Worm (Caenorhabditis elegans) whole organism, L1 larva: ENCODE measurements around the gene C53A5.13.

ENCODE experiments used
- C16A3.4 ChIP-seq: fragments of 150-350 bp; optimal IDR thresholded peaks from 2 replicates; lab custom pipeline; 2014; ENCODE audit warnings: missing biosample characterization, missing genetic modification characterization
- Y116A8C.19 ChIP-seq: sonication (generic microtip); optimal IDR thresholded peaks from 2 replicates; lab custom pipeline; 2016; ENCODE audit warnings: missing compliant biosample characterization, missing genetic modification characterization, borderline replicate concordance
- ama-1 ChIP-seq: fragments of 150-350 bp; optimal IDR thresholded peaks from 2 replicates; lab custom pipeline; 2014
- ceh-8 ChIP-seq: fragments of 200-800 bp; sonication (Bioruptor generic); optimal IDR thresholded peaks from 2 replicates; lab custom pipeline; 2018; ENCODE audit warnings: mild to moderate bottlenecking, missing genetic modification characterization, moderate library complexity, missing compliant biosample characterization
- ceh-82 ChIP-seq, 3 experiments: fragments of 150-350 bp in 1 of 3; sonication (generic microtip) in 2 of 3; optimal IDR thresholded peaks; 2 replicates each; lab custom pipeline; 2014 to 2017; ENCODE audit warnings: missing biosample characterization in 3 of 3, missing genetic modification characterization in 3 of 3
- ceh-88 ChIP-seq: fragments of 200-800 bp; sonication (Bioruptor generic); IDR thresholded peaks from 2 replicates; pipeline ENCODE4 v1.3.6; 2022; ENCODE audit warnings: missing genetic modification characterization, missing compliant biosample characterization
- ces-1 ChIP-seq: fragments of 150-350 bp; optimal IDR thresholded peaks from 2 replicates; lab custom pipeline; 2014; ENCODE audit warnings: missing biosample characterization, missing genetic modification reagents, missing genetic modification characterization
- dpl-1 ChIP-seq, 3 experiments: fragments of 150-350 bp in 2 of 3; sonication (generic microtip) in 1 of 3; optimal IDR thresholded peaks; 2 replicates each; lab custom pipeline; 2014 to 2017; ENCODE audit warnings: missing biosample characterization in 3 of 3, missing genetic modification characterization in 3 of 3, missing genetic modification reagents in 3 of 3
- dsc-1 ChIP-seq: sonication (generic microtip); optimal IDR thresholded peaks from 2 replicates; lab custom pipeline; 2016; ENCODE audit warnings: mild to moderate bottlenecking, missing genetic modification characterization, missing compliant biosample characterization
- efl-1 ChIP-seq, 4 experiments: fragments of 150-350 bp; optimal IDR thresholded peaks in 3 of 4; peaks in 1 of 4; 1 replicate in 1 of 4; 2 replicates in 3 of 4; lab custom pipeline; 2014; ENCODE audit warnings: missing biosample characterization in 2 of 4, missing genetic modification characterization in 2 of 4, missing genetic modification reagents in 2 of 4
- efl-3 ChIP-seq: fragments of 200-800 bp; sonication (Bioruptor generic); optimal IDR thresholded peaks from 2 replicates; lab custom pipeline; 2018; ENCODE audit warnings: mild to moderate bottlenecking, missing genetic modification characterization, missing compliant biosample characterization
- egl-13 ChIP-seq: sonication (generic microtip); optimal IDR thresholded peaks from 2 replicates; lab custom pipeline; 2016; ENCODE audit warnings: missing genotype, missing genetic modification reagents, missing genetic modification characterization, missing compliant biosample characterization
- egl-27 ChIP-seq, 2 experiments: fragments of 150-350 bp in 1 of 2; sonication (generic microtip); optimal IDR thresholded peaks; 3 replicates each; lab custom pipeline; 2017 to 2018; ENCODE audit warnings: missing biosample characterization in 2 of 2, missing genetic modification characterization in 2 of 2, missing genetic modification reagents in 2 of 2
- elt-3 ChIP-seq, 6 experiments: fragments of 150-350 bp in 1 of 6; sonication (generic microtip); optimal IDR thresholded peaks; 2 replicates each; lab custom pipeline; 2017 to 2018; ENCODE audit warnings: missing biosample characterization in 6 of 6, missing genetic modification characterization in 6 of 6, inconsistent platforms in 1 of 6
- fkh-4 ChIP-seq: sonication (generic microtip); optimal IDR thresholded peaks from 2 replicates; lab custom pipeline; 2016; ENCODE audit warnings: missing compliant biosample characterization, missing genetic modification characterization, borderline replicate concordance
- fkh-8 ChIP-seq: sonication (generic microtip); optimal IDR thresholded peaks from 2 replicates; lab custom pipeline; 2016; ENCODE audit warnings: mild to moderate bottlenecking, missing genetic modification characterization, missing compliant biosample characterization
- hlh-4 ChIP-seq: sonication (generic microtip); optimal IDR thresholded peaks from 2 replicates; lab custom pipeline; 2016; ENCODE audit warnings: mild to moderate bottlenecking, missing genetic modification characterization, missing compliant biosample characterization
- jun-1 ChIP-seq: fragments of 150-350 bp; optimal IDR thresholded peaks from 2 replicates; lab custom pipeline; 2014; ENCODE audit warnings: missing biosample characterization, missing genetic modification reagents, missing genetic modification characterization
- lin-15B ChIP-seq: fragments of 150-350 bp; sonication (generic microtip); optimal IDR thresholded peaks from 3 replicates; lab custom pipeline; 2014; ENCODE audit warnings: missing biosample characterization, missing genetic modification characterization
- lin-35 ChIP-seq, 2 experiments: fragments of 150-350 bp; optimal IDR thresholded peaks; 2 replicates each; lab custom pipeline; 2014; ENCODE audit warnings: missing biosample characterization in 2 of 2, missing genetic modification characterization in 2 of 2, missing genetic modification reagents in 2 of 2
- lin-39 ChIP-seq: fragments of 150-350 bp; optimal IDR thresholded peaks from 2 replicates; lab custom pipeline; 2014; ENCODE audit warnings: missing biosample characterization, missing genetic modification reagents, missing genetic modification characterization
- lsy-2 ChIP-seq, 2 experiments: fragments of 150-350 bp; optimal IDR thresholded peaks; 2 replicates each; lab custom pipeline; 2014; ENCODE audit warnings: missing biosample characterization in 2 of 2, missing genetic modification characterization in 2 of 2
- mep-1 ChIP-seq: fragments of 150-350 bp; optimal IDR thresholded peaks from 2 replicates; lab custom pipeline; 2014; ENCODE audit warnings: missing biosample characterization, missing genetic modification characterization
- nhr-11 ChIP-seq: fragments of 150-350 bp; optimal IDR thresholded peaks from 2 replicates; lab custom pipeline; 2014; ENCODE audit warnings: missing biosample characterization, missing genetic modification characterization
- nhr-20 ChIP-seq: sonication (generic microtip); optimal IDR thresholded peaks from 2 replicates; lab custom pipeline; 2016; ENCODE audit warnings: mild to moderate bottlenecking, missing genetic modification characterization, missing compliant biosample characterization
- nhr-28 ChIP-seq: fragments of 150-350 bp; optimal IDR thresholded peaks from 2 replicates; lab custom pipeline; 2014; ENCODE audit warnings: missing biosample characterization, missing genetic modification characterization
- nhr-47 ChIP-seq: sonication (generic microtip); optimal IDR thresholded peaks from 2 replicates; lab custom pipeline; 2016; ENCODE audit warnings: mild to moderate bottlenecking, missing genetic modification characterization, moderate library complexity, missing compliant biosample characterization
- nhr-71 ChIP-seq: sonication (generic microtip); optimal IDR thresholded peaks from 2 replicates; lab custom pipeline; 2016; ENCODE audit warnings: mild to moderate bottlenecking, missing genetic modification characterization, moderate library complexity, missing compliant biosample characterization
- nhr-85 ChIP-seq: sonication (generic microtip); peaks from one replicate; lab custom pipeline; 2016; ENCODE audit warnings: missing genetic modification characterization, inconsistent platforms, missing compliant biosample characterization
- nhr-90 ChIP-seq: sonication (generic microtip); optimal IDR thresholded peaks from 2 replicates; lab custom pipeline; 2016; ENCODE audit warnings: mild to moderate bottlenecking, missing genetic modification characterization, missing compliant biosample characterization; ENCODE audit not compliant: poor library complexity
- pag-3 ChIP-seq: sonication (generic microtip); optimal IDR thresholded peaks from 2 replicates; lab custom pipeline; 2017; ENCODE audit warnings: missing genetic modification characterization, mild to moderate bottlenecking, missing compliant biosample characterization, antibody characterized with exemption, borderline replicate concordance; ENCODE audit not compliant: insufficient read depth
- pax-3 ChIP-seq: fragments of 200-800 bp; sonication (Bioruptor generic); optimal IDR thresholded peaks from 2 replicates; lab custom pipeline; 2018; ENCODE audit warnings: mild to moderate bottlenecking, missing genetic modification characterization, moderate library complexity, missing compliant biosample characterization
- pqm-1 ChIP-seq: sonication (generic microtip); optimal IDR thresholded peaks from 3 replicates; lab custom pipeline; 2017; ENCODE audit warnings: missing biosample characterization, missing genetic modification characterization
- rnt-1 ChIP-seq: sonication (generic microtip); optimal IDR thresholded peaks from 2 replicates; lab custom pipeline; 2016; ENCODE audit warnings: mild to moderate bottlenecking, missing genetic modification characterization, moderate library complexity, missing compliant biosample characterization
- snpc-4 ChIP-seq: fragments of 150-350 bp; optimal IDR thresholded peaks from 2 replicates; lab custom pipeline; 2014; ENCODE audit warnings: missing biosample characterization, missing genetic modification characterization
- snu-23 ChIP-seq: sonication (generic microtip); optimal IDR thresholded peaks from 2 replicates; lab custom pipeline; 2016; ENCODE audit warnings: missing genetic modification characterization, missing compliant biosample characterization
- sup-37 ChIP-seq: fragments of 200-800 bp; sonication (Bioruptor generic); optimal IDR thresholded peaks from 2 replicates; lab custom pipeline; 2018; ENCODE audit warnings: mild to moderate bottlenecking, missing genetic modification characterization, missing compliant biosample characterization
- swsn-7 ChIP-seq: sonication (generic microtip); optimal IDR thresholded peaks from 2 replicates; lab custom pipeline; 2016; ENCODE audit warnings: missing genetic modification characterization, missing compliant biosample characterization
- tbx-2 ChIP-seq: sonication (generic microtip); optimal IDR thresholded peaks from 2 replicates; lab custom pipeline; 2016; ENCODE audit warnings: missing genetic modification characterization, missing compliant biosample characterization
- unc-30 ChIP-seq: sonication (generic microtip); optimal IDR thresholded peaks from 2 replicates; lab custom pipeline; 2017; ENCODE audit warnings: missing biosample characterization, missing genetic modification characterization
- unc-62 ChIP-seq: fragments of 150-350 bp; optimal IDR thresholded peaks from 2 replicates; lab custom pipeline; 2014; ENCODE audit warnings: missing biosample characterization, missing genetic modification reagents, missing genetic modification characterization
- unc-86 ChIP-seq: sonication (generic microtip); optimal IDR thresholded peaks from 2 replicates; lab custom pipeline; 2016; ENCODE audit warnings: missing genetic modification characterization, missing compliant biosample characterization
- zip-4 ChIP-seq: fragments of 200-800 bp; sonication (Bioruptor generic); optimal IDR thresholded peaks from 2 replicates; lab custom pipeline; 2018; ENCODE audit warnings: mild to moderate bottlenecking, missing genetic modification characterization, moderate library complexity, missing compliant biosample characterization

Gene C53A5.13

DNA sequence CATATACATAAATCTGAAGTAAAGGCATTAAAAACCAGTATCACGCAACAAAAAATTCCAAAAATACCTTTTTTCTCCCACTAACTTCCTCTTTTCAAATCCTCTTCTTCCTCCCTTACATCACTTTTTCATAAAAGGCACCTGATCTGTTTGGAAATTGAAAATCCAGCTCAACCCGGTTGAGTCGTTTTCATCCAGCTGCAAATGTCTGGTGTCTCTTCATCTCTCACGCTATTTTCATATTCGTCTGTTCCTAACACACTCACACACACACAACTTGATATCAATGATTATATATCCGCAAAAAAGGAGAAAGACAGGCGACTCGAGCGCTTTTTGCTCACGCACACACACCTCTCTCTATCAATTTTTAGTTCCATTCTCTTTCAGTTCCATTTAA is 14.3 kb upstream of the C53A5.13 start:
- TF ChIP-seq dpl-1 (GFP tag; optimal IDR thresholded peaks at IDR 0.05; lab: Kevin White, UChicago), result no peak
- no peak for TF ChIP-seq nhr-71 (tag; lab: Kevin White, UChicago)
- TF ChIP-seq pax-3 (tag; lab: Kevin White, UChicago), result peak; percentile 71
- TF ChIP-seq efl-3 (GFP tag; lab: Kevin White, UChicago), result no peak
- TF ChIP-seq ces-1 (GFP tag; lab: Kevin White, UChicago), result no peak
- TF ChIP-seq dsc-1 (tag; lab: Kevin White, UChicago), result peak; percentile 52
- TF ChIP-seq fkh-8, result peak; percentile 83
- no peak for TF ChIP-seq nhr-11
- no peak for TF ChIP-seq zip-4 (GFP tag; lab: Kevin White, UChicago)
- no peak for TF ChIP-seq egl-13
- no peak for TF ChIP-seq efl-1 (optimal IDR thresholded peaks at IDR 0.05; lab: Kevin White, UChicago)
- peak in 1 of 2 experiments; percentile 18 for TF ChIP-seq efl-1 (GFP tag; optimal IDR thresholded peaks at IDR 0.05 in 1 of 2; lab: Kevin White, UChicago)
- no peak for TF ChIP-seq ceh-88 (GFP tag; lab: Robert Waterston, UW)
- TF ChIP-seq ceh-8 (GFP tag; lab: Kevin White, UChicago), result no peak
- no peak for TF ChIP-seq swsn-7 (tag; lab: Kevin White, UChicago)
- TF ChIP-seq snpc-4 (tag; lab: Kevin White, UChicago), result no peak
- TF ChIP-seq nhr-47 (tag; lab: Kevin White, UChicago), result peak; percentile 29

- TF ChIP-seq pqm-1 (no peak), unc-62 (GFP tag; lab: Kevin White, UChicago) (no peak), dsc-1 (tag; lab: Kevin White, UChicago) (no peak), lin-15B (tag; lab: Kevin White, UChicago) (no peak), lin-35 (GFP tag; optimal IDR thresholded peaks at IDR 0.05; lab: Kevin White, UChicago) (no peak), rnt-1 (tag; lab: Kevin White, UChicago) (no peak)
These were observed 10.4 kb upstream of the C53A5.13 start, which contains the start of gene tag-191 for ce11 chrV:14536274-14536673. TSS of gene tag-191 (minus strand) at chrV:14536374.

DNA sequence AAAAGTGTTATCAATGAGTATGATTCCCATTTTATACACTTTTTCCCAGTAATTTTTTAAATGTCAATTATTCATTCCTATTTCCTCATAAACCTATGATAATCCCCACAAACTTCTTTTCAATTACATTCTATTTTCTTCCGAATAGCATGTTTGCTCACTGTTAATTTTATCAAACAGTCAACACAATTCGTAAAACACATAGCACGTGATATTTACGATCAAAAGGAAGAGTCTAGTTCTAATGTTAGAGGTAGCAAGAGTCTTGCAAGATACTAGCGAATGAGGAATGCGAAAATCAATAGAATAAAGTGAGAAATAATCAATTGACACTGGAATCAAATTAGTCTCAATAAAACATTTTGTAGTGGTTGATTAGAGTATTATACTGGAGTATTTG is 7.3 kb upstream of the C53A5.13 start:
- TF ChIP-seq ces-1 (GFP tag; lab: Kevin White, UChicago) (no peak), snpc-4 (tag; lab: Kevin White, UChicago) (no peak), nhr-20 (tag; lab: Kevin White, UChicago) (peak; percentile 64), zip-4 (GFP tag; lab: Kevin White, UChicago) (no peak), mep-1 (tag; lab: Kevin White, UChicago) (no peak), ceh-82 (tag; optimal IDR thresholded peaks at IDR 0.05; lab: Kevin White, UChicago) (no peak), pag-3 (no peak)
- TF ChIP-seq, all 84 proteins: peak for 1

ce11 chrV:14540932-14541331 is 5.7 kb upstream of the C53A5.13 start:
- TF ChIP-seq elt-3 (tag; optimal IDR thresholded peaks at IDR 0.05; lab: Kevin White, UChicago), result no peak
- TF ChIP-seq tbx-2 (tag; lab: Kevin White, UChicago), result no peak
- no peak for TF ChIP-seq Y116A8C.19 (tag; lab: Kevin White, UChicago)
- no peak for TF ChIP-seq sup-37 (GFP tag; lab: Kevin White, UChicago)
- TF ChIP-seq efl-1 (optimal IDR thresholded peaks at IDR 0.05; lab: Kevin White, UChicago), result no peak
- TF ChIP-seq efl-1 (GFP tag; optimal IDR thresholded peaks at IDR 0.05 in 1 of 2; lab: Kevin White, UChicago), result peak in 1 of 2 experiments; percentile 11
- TF ChIP-seq zip-4 (GFP tag; lab: Kevin White, UChicago), result no peak
- TF ChIP-seq, all 84 proteins: peak for 1

DNA sequence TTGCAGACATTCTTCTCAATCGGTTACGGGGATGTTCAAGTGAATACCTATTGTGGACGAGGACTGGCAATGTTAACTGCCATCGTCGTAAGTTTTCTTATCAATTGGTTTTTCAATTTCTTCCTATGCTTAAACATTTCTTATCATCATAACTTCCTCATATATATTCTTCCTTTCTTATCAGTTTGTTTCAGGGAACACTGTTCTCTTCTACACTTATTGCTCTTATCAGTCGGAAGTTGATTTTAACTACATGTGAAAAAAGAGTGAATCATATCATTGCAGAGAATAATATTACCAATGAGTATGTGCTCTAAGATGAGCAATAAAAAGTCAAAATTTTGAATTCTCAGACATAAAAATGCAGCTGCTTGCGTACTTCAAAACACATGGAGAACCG is 4.5 kb upstream of the C53A5.13 start:
- TF ChIP-seq jun-1 (tag; lab: Kevin White, UChicago) (peak; percentile 21), nhr-28 (no peak), nhr-90 (tag; lab: Kevin White, UChicago) (no peak), fkh-4 (tag; lab: Kevin White, UChicago) (no peak), dsc-1 (tag; lab: Kevin White, UChicago) (no peak), pqm-1 (no peak), egl-27 (tag; optimal IDR thresholded peaks at IDR 0.05; lab: Kevin White, UChicago) (no peak), lin-39 (no peak), unc-30 (tag; lab: Kevin White, UChicago) (no peak), C16A3.4 (tag; lab: Kevin White, UChicago) (no peak), snu-23 (GFP tag; lab: Kevin White, UChicago) (no peak), hlh-4 (no peak), snpc-4 (tag; lab: Kevin White, UChicago) (no peak), lsy-2 (tag; optimal IDR thresholded peaks at IDR 0.05; lab: Kevin White, UChicago) (peak in 1 of 2 experiments; percentile 3), unc-86 (tag; lab: Kevin White, UChicago) (no peak), nhr-85 (tag; lab: Kevin White, UChicago) (no peak), nhr-47 (tag; lab: Kevin White, UChicago) (no peak), nhr-20 (tag; lab: Kevin White, UChicago) (no peak), ama-1 (lab: Kevin White, UChicago) (no peak)
